Worm (Caenorhabditis elegans) whole organism, L4 larva: ENCODE measurements around the gene jmjd-1.1.

Experiments
- ZK546.5 ChIP-seq, 2 experiments: sonication (generic microtip); optimal IDR thresholded peaks; 2 replicates each; lab custom pipeline; 2017; ENCODE audit warnings: missing biosample characterization in 2 of 2, missing genetic modification characterization in 2 of 2
- aha-1 ChIP-seq: fragments of 150-350 bp; peaks from one replicate; lab custom pipeline; 2014; ENCODE audit warnings: missing biosample characterization, missing genetic modification characterization
- ama-1 ChIP-seq: fragments of 150-350 bp; optimal IDR thresholded peaks from 2 replicates; lab custom pipeline; 2014; ENCODE audit warnings: inconsistent platforms, mixed read lengths
- arid-1 ChIP-seq: fragments of 200-800 bp; sonication (Bioruptor generic); conservative IDR thresholded peaks from 2 replicates; pipeline ENCODE4 v1.3.6; 2022; ENCODE audit warnings: missing genetic modification reagents, missing genetic modification characterization, missing compliant biosample characterization
- ceh-20 ChIP-seq: fragments of 200-800 bp; sonication (Bioruptor generic); IDR thresholded peaks from 2 replicates; pipeline ENCODE4 v1.3.6; 2022; ENCODE audit warnings: missing genetic modification reagents, missing genetic modification characterization, missing compliant biosample characterization
- ceh-28 ChIP-seq: fragments of 150-350 bp; optimal IDR thresholded peaks from 2 replicates; lab custom pipeline; 2014; ENCODE audit warnings: missing biosample characterization, missing genetic modification reagents, missing genetic modification characterization
- ceh-32 ChIP-seq: sonication (generic microtip); optimal IDR thresholded peaks from 2 replicates; lab custom pipeline; 2016; ENCODE audit warnings: mild to moderate bottlenecking, missing genetic modification characterization, missing compliant biosample characterization; ENCODE audit not compliant: poor library complexity
- ceh-62 ChIP-seq: sonication (generic microtip); optimal IDR thresholded peaks from 2 replicates; lab custom pipeline; 2017; ENCODE audit warnings: missing biosample characterization, missing genetic modification characterization
- ceh-82 ChIP-seq: sonication (generic microtip); optimal IDR thresholded peaks from 2 replicates; lab custom pipeline; 2017; ENCODE audit warnings: missing biosample characterization, missing genetic modification characterization
- ces-1 ChIP-seq: fragments of 150-350 bp; sonication (generic microtip); optimal IDR thresholded peaks from 4 replicates; lab custom pipeline; 2014; ENCODE audit warnings: missing biosample characterization, missing genetic modification reagents, missing genetic modification characterization
- daf-12 ChIP-seq: fragments of 150-350 bp; optimal IDR thresholded peaks from 2 replicates; lab custom pipeline; 2014; ENCODE audit warnings: missing biosample characterization, missing genetic modification reagents, missing genetic modification characterization
- dmd-8 ChIP-seq: fragments of 200-800 bp; sonication (Bioruptor generic); IDR thresholded peaks from 2 replicates; pipeline ENCODE4 v1.3.6; 2022; ENCODE audit warnings: missing genetic modification characterization, missing compliant biosample characterization
- dmd-9 ChIP-seq: fragments of 200-800 bp; sonication (Bioruptor generic); IDR thresholded peaks from 2 replicates; pipeline ENCODE4 v1.3.6; 2022; ENCODE audit warnings: missing genetic modification reagents, missing genetic modification characterization, missing compliant biosample characterization
- dve-1 ChIP-seq: sonication (generic microtip); optimal IDR thresholded peaks from 2 replicates; lab custom pipeline; 2017; ENCODE audit warnings: antibody characterized with exemption, mild to moderate bottlenecking, missing genetic modification characterization, missing compliant biosample characterization; ENCODE audit not compliant: insufficient read depth
- fkh-10 ChIP-seq: fragments of 150-350 bp; optimal IDR thresholded peaks from 2 replicates; lab custom pipeline; 2014; ENCODE audit warnings: missing biosample characterization, missing genetic modification reagents, missing genetic modification characterization
- gei-8 ChIP-seq: fragments of 200-800 bp; sonication (Bioruptor generic); optimal IDR thresholded peaks from 2 replicates; lab custom pipeline; 2018; ENCODE audit warnings: mild to moderate bottlenecking, missing genetic modification characterization, missing compliant biosample characterization
- hif-1 ChIP-seq, 2 experiments: sonication (generic microtip); optimal IDR thresholded peaks; 2 replicates each; lab custom pipeline; 2016 to 2017; ENCODE audit warnings: missing compliant biosample characterization in 2 of 2, missing genetic modification characterization in 2 of 2, missing genetic modification reagents in 2 of 2, missing genotype in 2 of 2, mild to moderate bottlenecking in 1 of 2
- hlh-11 ChIP-seq: fragments of 200-800 bp; sonication (Bioruptor generic); optimal IDR thresholded peaks from 2 replicates; lab custom pipeline; 2018; ENCODE audit warnings: mild to moderate bottlenecking, missing genetic modification characterization, missing compliant biosample characterization
- hmg-1.1 ChIP-seq: fragments of 200-800 bp; sonication (Bioruptor generic); IDR thresholded peaks from 2 replicates; pipeline ENCODE4 v1.3.6; 2022; ENCODE audit warnings: missing genetic modification reagents, missing genetic modification characterization, missing compliant biosample characterization
- lim-7 ChIP-seq: fragments of 200-800 bp; sonication (Bioruptor generic); IDR thresholded peaks from 2 replicates; pipeline ENCODE4 v1.3.6; 2022; ENCODE audit warnings: missing genetic modification characterization, missing compliant biosample characterization
- lin-38 ChIP-seq: fragments of 200-800 bp; sonication (Bioruptor generic); IDR thresholded peaks from 2 replicates; pipeline ENCODE4 v1.3.6; 2022; ENCODE audit warnings: missing genetic modification reagents, missing genetic modification characterization, missing compliant biosample characterization
- mes-2 ChIP-seq: sonication (generic microtip); optimal IDR thresholded peaks from 2 replicates; lab custom pipeline; 2016; ENCODE audit warnings: missing genotype, mild to moderate bottlenecking, missing genetic modification characterization, missing compliant biosample characterization; ENCODE audit not compliant: poor library complexity, severe bottlenecking
- pha-4 ChIP-seq, 2 experiments: fragments of 150-350 bp in 1 of 2; fragments of 200-800 bp in 1 of 2; sonication (Bioruptor generic) in 1 of 2; IDR thresholded peaks in 1 of 2; optimal IDR thresholded peaks in 1 of 2; 2 replicates each; pipeline versions ENCODE4 v1.3.6 to Lab custom; 2014 to 2022; ENCODE audit warnings: missing genetic modification characterization in 2 of 2, missing genetic modification reagents in 2 of 2, missing biosample characterization in 1 of 2, missing compliant biosample characterization in 1 of 2
- php-3 ChIP-seq: fragments of 200-800 bp; sonication (Bioruptor generic); IDR thresholded peaks from 2 replicates; pipeline ENCODE4 v1.3.6; 2022; ENCODE audit warnings: missing genetic modification reagents, missing genetic modification characterization, missing compliant biosample characterization
- set-16 ChIP-seq: fragments of 200-800 bp; sonication (Bioruptor generic); IDR thresholded peaks from 2 replicates; pipeline ENCODE4 v1.3.6; 2022; ENCODE audit warnings: missing genetic modification reagents, missing genetic modification characterization, missing compliant biosample characterization
- spr-1 ChIP-seq: sonication (generic microtip); optimal IDR thresholded peaks from 2 replicates; lab custom pipeline; 2016; ENCODE audit warnings: mild to moderate bottlenecking, missing genetic modification characterization, missing compliant biosample characterization
- spr-3 ChIP-seq: fragments of 200-800 bp; sonication (Bioruptor generic); optimal IDR thresholded peaks from 2 replicates; lab custom pipeline; 2018; ENCODE audit warnings: mild to moderate bottlenecking, missing genetic modification characterization, missing compliant biosample characterization
- unc-62 ChIP-seq, 3 experiments: fragments of 150-350 bp in 1 of 3; sonication (generic microtip); optimal IDR thresholded peaks in 2 of 3; peaks in 1 of 3; 1 replicate in 1 of 3; 2 replicates in 2 of 3; lab custom pipeline; 2014 to 2017; ENCODE audit warnings: missing biosample characterization in 3 of 3, missing genetic modification characterization in 3 of 3, missing genetic modification reagents in 3 of 3, missing genotype in 1 of 3
- vab-7 ChIP-seq: fragments of 200-800 bp; sonication (Bioruptor generic); IDR thresholded peaks from 2 replicates; pipeline ENCODE4 v1.3.6; 2022; ENCODE audit warnings: missing genetic modification reagents, missing genetic modification characterization, missing compliant biosample characterization
- zfp-3 ChIP-seq: fragments of 200-800 bp; sonication (Bioruptor generic); conservative IDR thresholded peaks from 2 replicates; pipeline ENCODE4 v1.3.6; 2022; ENCODE audit warnings: missing genetic modification reagents, missing genetic modification characterization, missing compliant biosample characterization

The jmjd-1.1 gene

DNA sequence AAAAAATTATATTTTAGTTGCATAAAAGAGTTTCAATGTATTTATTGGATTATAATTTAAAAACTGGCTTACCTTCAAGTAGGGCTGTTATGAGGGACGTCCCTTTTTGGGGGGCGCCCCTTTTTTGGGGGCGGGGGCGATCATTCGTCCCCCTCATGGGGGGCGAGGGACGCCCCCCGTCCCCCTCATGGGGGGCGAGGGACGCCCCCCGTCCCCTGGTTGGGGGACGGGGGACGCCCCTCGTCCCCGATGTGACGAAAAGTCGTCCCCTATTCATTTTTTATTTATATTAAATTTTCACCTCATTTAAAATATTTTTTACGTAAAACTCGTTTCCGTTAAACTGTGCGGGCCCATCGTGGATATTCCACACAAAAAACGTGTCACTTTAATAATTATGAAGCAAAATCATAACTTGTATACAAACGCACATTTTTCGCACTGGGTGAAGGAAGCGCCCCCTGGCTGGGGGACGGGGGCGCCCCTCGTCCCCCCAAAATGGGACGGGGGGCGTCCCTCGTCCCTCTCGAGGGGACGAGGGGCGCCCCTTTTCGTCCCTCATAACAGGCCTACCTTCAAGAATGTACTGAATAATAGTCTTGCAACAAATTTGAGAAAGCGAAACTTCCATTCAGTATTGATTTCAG lies 40.7 kb upstream of the jmjd-1.1 start:
- no peak for TF ChIP-seq gei-8 (GFP tag; lab: Kevin White, UChicago)
- peak; percentile 98; the same call in 1 of the 2 replicates for TF ChIP-seq pha-4 (GFP tag; IDR thresholded peaks at IDR 0.05; lab: Robert Waterston, UW)
- TF ChIP-seq pha-4 (tag; optimal IDR thresholded peaks at IDR 0.05; lab: Kevin White, UChicago) = no peak
- TF ChIP-seq set-16 = peak; percentile 97
- no peak for TF ChIP-seq ceh-32 (tag; lab: Kevin White, UChicago)

DNA sequence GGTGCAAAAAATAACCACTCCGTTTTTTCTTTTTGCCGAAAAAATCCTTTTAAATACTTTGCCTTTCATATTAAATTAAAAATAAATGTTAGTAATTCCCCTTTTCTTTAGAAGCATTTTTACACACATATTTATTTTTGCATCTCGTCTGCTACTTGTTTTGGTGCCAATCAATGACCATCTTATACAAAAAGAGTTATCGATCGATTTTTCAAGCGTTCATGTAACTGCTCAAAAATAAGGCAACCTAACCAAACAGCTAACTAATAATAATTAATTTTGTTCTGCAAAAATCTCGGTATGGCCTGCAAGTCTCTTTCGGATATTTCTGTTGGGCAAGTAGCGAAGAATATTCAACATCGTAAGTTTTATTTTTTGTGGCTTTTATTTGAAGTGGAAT lies 39.9 kb upstream of the jmjd-1.1 start, which contains the start of gene F44E5.2:
Gene F44E5.2 (plus strand): TSS at position 301 of the 400 bp plus-strand sequence.
- TF ChIP-seq arid-1 (GFP tag; lab: Robert Waterston, UW) (no peak), lin-38 (GFP tag; lab: Robert Waterston, UW) (no peak), vab-7 (no peak), dmd-8 (GFP tag; lab: Robert Waterston, UW) (no peak), unc-62 (GFP tag; optimal IDR thresholded peaks at IDR 0.05 in 1 of 2; lab: Kevin White, UChicago) (peak in 1 of 2 experiments; percentile 43), unc-62 (tag; optimal IDR thresholded peaks at IDR 0.05; lab: Kevin White, UChicago) (no peak), fkh-10 (GFP tag; lab: Kevin White, UChicago) (no peak), dmd-9 (no peak), spr-3 (GFP tag; lab: Kevin White, UChicago) (no peak)

DNA sequence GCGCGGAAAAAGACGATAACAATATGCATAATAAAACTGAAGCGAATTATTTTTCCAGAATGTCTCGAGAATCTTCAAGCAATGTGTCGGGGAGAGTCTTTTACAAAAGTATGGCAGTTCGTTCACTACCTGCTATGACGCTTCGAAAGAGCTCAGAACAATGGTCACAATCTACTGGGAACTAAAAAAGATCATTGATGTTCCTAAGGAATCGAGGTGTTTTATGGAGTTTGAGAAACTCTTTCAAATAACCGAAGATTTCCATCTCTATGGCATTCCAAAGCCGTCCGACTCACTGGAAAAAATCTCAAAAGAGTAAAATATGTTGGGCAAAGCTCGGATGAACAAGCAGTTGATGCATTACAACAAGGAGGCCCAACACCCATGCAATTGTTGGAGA lies 34.0 kb upstream of the jmjd-1.1 start, which contains the start of gene F44E5.15:
Gene F44E5.15 (plus strand): TSS at position 301 of the 400 bp plus-strand sequence.
- TF ChIP-seq dve-1 (tag; lab: Kevin White, UChicago) (no peak), php-3 (GFP tag; lab: Robert Waterston, UW) (no peak), aha-1 (tag; lab: Kevin White, UChicago) (peak; percentile 20), spr-1 (tag; lab: Kevin White, UChicago) (no peak), spr-3 (GFP tag; lab: Kevin White, UChicago) (no peak), ZK546.5 (tag; optimal IDR thresholded peaks at IDR 0.05; lab: Kevin White, UChicago) (no peak)
- TF ChIP-seq, all 104 proteins: peak for 1

DNA sequence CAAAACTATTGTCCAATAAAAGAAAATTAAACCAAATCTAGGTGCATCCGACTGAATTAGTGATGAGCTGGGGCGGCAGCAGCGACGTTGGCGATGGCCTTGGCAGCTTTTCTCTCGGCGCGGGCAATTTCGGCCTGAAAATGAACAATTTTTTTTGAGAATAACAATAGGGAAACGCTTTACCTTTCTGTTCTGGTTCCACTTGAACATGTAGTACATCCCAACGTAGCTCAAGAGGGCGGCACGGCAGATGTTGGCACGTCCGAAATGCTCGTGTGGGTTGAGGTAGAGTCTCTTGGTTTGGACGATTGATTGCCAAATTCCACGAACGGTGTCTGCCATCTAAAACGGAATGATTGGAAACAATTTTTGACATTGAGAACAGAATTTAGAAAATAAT lies 32.1 kb upstream of the jmjd-1.1 start, which contains the start of gene F44E5.1:
Gene F44E5.1 (minus strand): TSS at position 342 of the 400 bp plus-strand sequence.
- TF ChIP-seq daf-12 = no peak
- TF ChIP-seq lim-7 (GFP tag; lab: Robert Waterston, UW) = no peak
- TF ChIP-seq php-3 (GFP tag; lab: Robert Waterston, UW) = peak; percentile 62; the same call in 1 of the 2 replicates
- TF ChIP-seq ceh-20 (GFP tag; lab: Robert Waterston, UW) = no peak
- peak; percentile 59; the same call in 1 of the 2 replicates for TF ChIP-seq zfp-3 (GFP tag; lab: Robert Waterston, UW)
- no peak for TF ChIP-seq ces-1 (GFP tag; lab: Kevin White, UChicago)
- 0 out of 2 replicates have a peak, but pooled peaks have one; percentile 11 for TF ChIP-seq hmg-1.1
- TF ChIP-seq lin-38 (GFP tag; lab: Robert Waterston, UW) = peak; percentile 46
- no peak for TF ChIP-seq hif-1 (tag; optimal IDR thresholded peaks at IDR 0.05; lab: Kevin White, UChicago)
- TF ChIP-seq set-16 = no peak
- TF ChIP-seq vab-7 = no peak
- TF ChIP-seq mes-2 (tag; lab: Kevin White, UChicago) = peak; percentile 9
- TF ChIP-seq ceh-62 = no peak
- peak; percentile 86 for TF ChIP-seq ama-1 (lab: Kevin White, UChicago)
- TF ChIP-seq hlh-11 = no peak
- TF ChIP-seq dmd-9 = no peak
- TF ChIP-seq ceh-82 (tag; lab: Kevin White, UChicago) = no peak
- no peak for TF ChIP-seq ceh-28
